Worm (Caenorhabditis elegans): Measurements from ENCODE around the gene C04C11.1.

- no peak for TF ChIP-seq nhr-25 (tag; optimal IDR thresholded peaks at IDR 0.05; ENCODE audit: borderline replicate concordance, insufficient read depth)
- TF ChIP-seq unc-39 (tag; optimal IDR thresholded peaks at IDR 0.05), result no peak
- no peak for TF ChIP-seq aha-1 (tag)
- no peak for TF ChIP-seq nhr-76 (tag; optimal IDR thresholded peaks at IDR 0.05)
- TF ChIP-seq ceh-28 (tag; optimal IDR thresholded peaks at IDR 0.05), result no peak
- no peak for TF ChIP-seq nhr-6 (tag; optimal IDR thresholded peaks at IDR 0.05)
These were observed 42.4 kb downstream of the C04C11.1 start for ce11 chrX:14062771-14063170.
